Worm (Caenorhabditis elegans) whole organism, young adult: ENCODE results near the gene gpla-1.

Experiments
- C06A6.2 ChIP-seq: fragments of 200-800 bp; sonication (Bioruptor generic); conservative IDR thresholded peaks from 2 replicates; pipeline ENCODE4 v1.3.6; 2022; ENCODE audit warnings: missing genetic modification characterization, missing compliant biosample characterization
- C17E4.6 ChIP-seq: fragments of 200-800 bp; sonication (Bioruptor generic); IDR thresholded peaks from 2 replicates; pipeline ENCODE4 v1.3.6; 2022; ENCODE audit warnings: missing genetic modification reagents, missing genetic modification characterization, missing compliant biosample characterization
- F33H1.4 ChIP-seq: fragments of 200-800 bp; sonication (Bioruptor generic); IDR thresholded peaks from 2 replicates; pipeline ENCODE4 v1.3.6; 2022; ENCODE audit warnings: missing genetic modification reagents, missing genetic modification characterization, missing compliant biosample characterization
- F39B2.1 ChIP-seq: fragments of 200-800 bp; sonication (Bioruptor generic); IDR thresholded peaks from 2 replicates; pipeline ENCODE4 v1.3.6; 2022; ENCODE audit warnings: missing genetic modification reagents, missing genetic modification characterization, missing compliant biosample characterization
- F55B11.4 ChIP-seq: sonication (generic microtip); optimal IDR thresholded peaks from 2 replicates; lab custom pipeline; 2016; ENCODE audit warnings: missing compliant biosample characterization, missing genetic modification characterization, borderline replicate concordance; ENCODE audit not compliant: insufficient read depth
- F57C9.4 ChIP-seq: sonication (generic microtip); optimal IDR thresholded peaks from 2 replicates; lab custom pipeline; 2017; ENCODE audit warnings: mild to moderate bottlenecking, missing genetic modification characterization, missing compliant biosample characterization
- K12H6.12 ChIP-seq: fragments of 200-800 bp; sonication (Bioruptor generic); optimal IDR thresholded peaks from 2 replicates; lab custom pipeline; 2018; ENCODE audit warnings: mild to moderate bottlenecking, missing genetic modification characterization, missing compliant biosample characterization
- T26A5.8 ChIP-seq: sonication (generic microtip); optimal IDR thresholded peaks from 2 replicates; lab custom pipeline; 2016; ENCODE audit warnings: missing genetic modification characterization, missing compliant biosample characterization
- Y79H2A.3 ChIP-seq: fragments of 200-800 bp; sonication (Bioruptor generic); conservative IDR thresholded peaks from 2 replicates; pipeline ENCODE4 v1.3.6; 2022; ENCODE audit warnings: missing genetic modification reagents, missing genetic modification characterization, missing compliant biosample characterization
- Y95B8A.8 ChIP-seq: fragments of 200-800 bp; sonication (Bioruptor generic); IDR thresholded peaks from 2 replicates; pipeline ENCODE4 v1.3.6; 2022; ENCODE audit warnings: missing genetic modification reagents, missing genetic modification characterization, missing compliant biosample characterization
- akir-1 ChIP-seq: fragments of 200-800 bp; sonication (Bioruptor generic); optimal IDR thresholded peaks from 2 replicates; lab custom pipeline; 2018; ENCODE audit warnings: mild to moderate bottlenecking, missing genetic modification characterization, moderate library complexity, missing compliant biosample characterization
- ama-1 ChIP-seq, 3 experiments: fragments of 150-350 bp in 1 of 3; sonication (generic microtip) in 2 of 3; optimal IDR thresholded peaks; 2 replicates each; lab custom pipeline; 2014 to 2018; ENCODE audit warnings: missing biosample characterization in 2 of 3, missing genetic modification characterization in 2 of 3, missing genetic modification reagents in 2 of 3
- aptf-2 ChIP-seq: fragments of 200-800 bp; sonication (Bioruptor generic); conservative IDR thresholded peaks from 2 replicates; pipeline ENCODE4 v1.3.6; 2022; ENCODE audit warnings: missing genetic modification reagents, missing genetic modification characterization, missing compliant biosample characterization
- bed-1 ChIP-seq: fragments of 200-800 bp; sonication (Bioruptor generic); IDR thresholded peaks from 2 replicates; pipeline ENCODE4 v1.3.6; 2022; ENCODE audit warnings: missing genetic modification reagents, missing genetic modification characterization, missing compliant biosample characterization
- cebp-1 ChIP-seq, 2 experiments: fragments of 200-800 bp in 1 of 2; sonication (Bioruptor generic) in 1 of 2; sonication (generic microtip) in 1 of 2; IDR thresholded peaks in 1 of 2; optimal IDR thresholded peaks in 1 of 2; 2 replicates each; pipeline versions ENCODE4 v1.3.6 to Lab custom; 2017 to 2022; ENCODE audit warnings: missing compliant biosample characterization in 2 of 2, missing genetic modification characterization in 2 of 2, mild to moderate bottlenecking in 1 of 2, missing genetic modification reagents in 1 of 2, moderate library complexity in 1 of 2
- ceh-100 ChIP-seq: fragments of 200-800 bp; sonication (Bioruptor generic); IDR thresholded peaks from 2 replicates; pipeline ENCODE4 v1.3.6; 2022; ENCODE audit warnings: missing genetic modification reagents, missing genetic modification characterization, missing compliant biosample characterization
- ceh-91 ChIP-seq: fragments of 200-800 bp; sonication (Bioruptor generic); IDR thresholded peaks from 2 replicates; pipeline ENCODE4 v1.3.6; 2022; ENCODE audit warnings: missing genetic modification reagents, missing genetic modification characterization, missing compliant biosample characterization
- dox-1 ChIP-seq: fragments of 200-800 bp; sonication (Bioruptor generic); IDR thresholded peaks from 2 replicates; pipeline ENCODE4 v1.3.6; 2022; ENCODE audit warnings: missing genetic modification reagents, missing genetic modification characterization, missing compliant biosample characterization
- dpl-1 ChIP-seq: fragments of 150-350 bp; optimal IDR thresholded peaks from 2 replicates; lab custom pipeline; 2014; ENCODE audit warnings: missing biosample characterization, missing genetic modification reagents, missing genetic modification characterization
- efl-1 ChIP-seq: fragments of 150-350 bp; optimal IDR thresholded peaks from 2 replicates; lab custom pipeline; 2014; ENCODE audit warnings: missing biosample characterization, missing genetic modification reagents, missing genetic modification characterization
- ets-4 ChIP-seq: fragments of 200-800 bp; sonication (Bioruptor generic); optimal IDR thresholded peaks from 2 replicates; lab custom pipeline; 2018; ENCODE audit warnings: mild to moderate bottlenecking, missing genetic modification characterization, missing compliant biosample characterization
- fkh-3 ChIP-seq: sonication (generic microtip); optimal IDR thresholded peaks from 2 replicates; lab custom pipeline; 2016; ENCODE audit warnings: mild to moderate bottlenecking, missing genetic modification characterization, missing compliant biosample characterization
- him-1 ChIP-seq: sonication (generic microtip); optimal IDR thresholded peaks from 2 replicates; lab custom pipeline; 2016; ENCODE audit warnings: missing genotype, missing genetic modification reagents, missing genetic modification characterization, missing compliant biosample characterization
- hmg-1.2 ChIP-seq: fragments of 200-800 bp; sonication (Bioruptor generic); IDR thresholded peaks from 2 replicates; pipeline ENCODE4 v1.3.6; 2022; ENCODE audit warnings: missing genetic modification reagents, missing genetic modification characterization, missing compliant biosample characterization
- hrde-1 ChIP-seq: sonication (generic microtip); optimal IDR thresholded peaks from 2 replicates; lab custom pipeline; 2016; ENCODE audit warnings: missing genetic modification characterization, mild to moderate bottlenecking, missing compliant biosample characterization, moderate library complexity, missing genotype, missing genetic modification reagents, borderline replicate concordance
- hsf-1 ChIP-seq: fragments of 200-800 bp; sonication (Bioruptor generic); IDR thresholded peaks from 2 replicates; pipeline ENCODE4 v1.3.6; 2022; ENCODE audit warnings: missing genetic modification reagents, missing genetic modification characterization, missing compliant biosample characterization
- lag-1 ChIP-seq: fragments of 200-800 bp; sonication (Bioruptor generic); IDR thresholded peaks from 2 replicates; pipeline ENCODE4 v1.3.6; 2022; ENCODE audit warnings: missing genetic modification reagents, missing genetic modification characterization, missing compliant biosample characterization
- lsl-1 ChIP-seq: fragments of 200-800 bp; sonication (Bioruptor generic); optimal IDR thresholded peaks from 2 replicates; lab custom pipeline; 2018; ENCODE audit warnings: mild to moderate bottlenecking, missing genetic modification characterization, moderate library complexity, missing compliant biosample characterization
- madf-6 ChIP-seq: fragments of 200-800 bp; sonication (Bioruptor generic); IDR thresholded peaks from 2 replicates; pipeline ENCODE4 v1.3.6; 2022; ENCODE audit warnings: missing genetic modification reagents, missing genetic modification characterization, missing compliant biosample characterization
- mel-28 ChIP-seq: sonication (generic microtip); optimal IDR thresholded peaks from 2 replicates; lab custom pipeline; 2016; ENCODE audit warnings: borderline replicate concordance, mild to moderate bottlenecking, missing genetic modification characterization, missing compliant biosample characterization
- mxl-1 ChIP-seq: sonication (generic microtip); optimal IDR thresholded peaks from 2 replicates; lab custom pipeline; 2016; ENCODE audit warnings: missing genetic modification characterization, missing compliant biosample characterization
- nfyb-1 ChIP-seq: fragments of 200-800 bp; sonication (Bioruptor generic); IDR thresholded peaks from 2 replicates; pipeline ENCODE4 v1.3.6; 2022; ENCODE audit warnings: missing genetic modification reagents, missing genetic modification characterization, missing compliant biosample characterization
- nhr-120 ChIP-seq: fragments of 200-800 bp; sonication (Bioruptor generic); IDR thresholded peaks from 2 replicates; pipeline ENCODE4 v1.3.6; 2022; ENCODE audit warnings: missing genetic modification characterization, missing compliant biosample characterization
- nhr-27 ChIP-seq: fragments of 200-800 bp; sonication (Bioruptor generic); optimal IDR thresholded peaks from 2 replicates; lab custom pipeline; 2018; ENCODE audit warnings: mild to moderate bottlenecking, missing genetic modification characterization, moderate library complexity, missing compliant biosample characterization
- nhr-80 ChIP-seq: sonication (generic microtip); optimal IDR thresholded peaks from 2 replicates; lab custom pipeline; 2016; ENCODE audit warnings: missing genetic modification characterization, missing compliant biosample characterization
- pha-4 ChIP-seq: fragments of 150-350 bp; sonication (generic microtip); optimal IDR thresholded peaks from 2 replicates; lab custom pipeline; 2014; ENCODE audit warnings: missing biosample characterization, missing genetic modification reagents, missing genetic modification characterization
- rpc-1 ChIP-seq, 2 experiments: fragments of 150-350 bp in 1 of 2; sonication (generic microtip) in 1 of 2; optimal IDR thresholded peaks; 2 replicates each; lab custom pipeline; 2014 to 2018; ENCODE audit warnings: missing biosample characterization in 1 of 2, missing genetic modification characterization in 1 of 2, missing genetic modification reagents in 1 of 2, missing genotype in 1 of 2
- snpc-1.3 ChIP-seq: sonication (generic microtip); optimal IDR thresholded peaks from 2 replicates; lab custom pipeline; 2017; ENCODE audit warnings: missing genetic modification characterization, mild to moderate bottlenecking, missing compliant biosample characterization, antibody characterized with exemption, moderate library complexity, missing genotype, missing genetic modification reagents; ENCODE audit not compliant: insufficient read depth
- snpc-4 ChIP-seq, 5 experiments: fragments of 150-350 bp in 1 of 5; sonication (generic microtip) in 4 of 5; optimal IDR thresholded peaks; 2 replicates each; lab custom pipeline; 2014 to 2018; ENCODE audit warnings: missing genetic modification characterization in 5 of 5, missing biosample characterization in 3 of 5, antibody characterized with exemption in 2 of 5, mild to moderate bottlenecking in 2 of 5, missing compliant biosample characterization in 2 of 5, missing genotype in 2 of 5, moderate library complexity in 2 of 5, missing genetic modification reagents in 1 of 5
- sptf-2 ChIP-seq: fragments of 200-800 bp; sonication (Bioruptor generic); optimal IDR thresholded peaks from 2 replicates; lab custom pipeline; 2018; ENCODE audit warnings: mild to moderate bottlenecking, missing genetic modification characterization, missing compliant biosample characterization
- tlf-1 ChIP-seq: fragments of 200-800 bp; sonication (Bioruptor generic); optimal IDR thresholded peaks from 2 replicates; lab custom pipeline; 2018; ENCODE audit warnings: mild to moderate bottlenecking, missing genetic modification characterization, missing compliant biosample characterization
- xnd-1 ChIP-seq: sonication (generic microtip); optimal IDR thresholded peaks from 2 replicates; lab custom pipeline; 2016; ENCODE audit warnings: missing genotype, missing genetic modification reagents, missing genetic modification characterization, missing compliant biosample characterization
- ztf-18 ChIP-seq: sonication (generic microtip); optimal IDR thresholded peaks from 2 replicates; lab custom pipeline; 2016; ENCODE audit warnings: missing genotype, mild to moderate bottlenecking, missing genetic modification characterization, missing compliant biosample characterization
- ztf-25 ChIP-seq: fragments of 200-800 bp; sonication (Bioruptor generic); IDR thresholded peaks from 2 replicates; pipeline ENCODE4 v1.3.6; 2022; ENCODE audit warnings: missing genetic modification reagents, missing genetic modification characterization, missing compliant biosample characterization
- ztf-28 ChIP-seq: fragments of 200-800 bp; sonication (Bioruptor generic); IDR thresholded peaks from 2 replicates; pipeline ENCODE4 v1.3.6; 2022; ENCODE audit warnings: missing genetic modification reagents, missing genetic modification characterization, missing compliant biosample characterization
- ztf-3 ChIP-seq: fragments of 200-800 bp; sonication (Bioruptor generic); optimal IDR thresholded peaks from 2 replicates; lab custom pipeline; 2018; ENCODE audit warnings: mild to moderate bottlenecking, missing genetic modification characterization, missing compliant biosample characterization
- ztf-6 ChIP-seq: fragments of 200-800 bp; sonication (Bioruptor generic); IDR thresholded peaks from 2 replicates; pipeline ENCODE4 v1.3.6; 2022; ENCODE audit warnings: missing genetic modification reagents, missing genetic modification characterization, missing compliant biosample characterization

Gene gpla-1

DNA sequence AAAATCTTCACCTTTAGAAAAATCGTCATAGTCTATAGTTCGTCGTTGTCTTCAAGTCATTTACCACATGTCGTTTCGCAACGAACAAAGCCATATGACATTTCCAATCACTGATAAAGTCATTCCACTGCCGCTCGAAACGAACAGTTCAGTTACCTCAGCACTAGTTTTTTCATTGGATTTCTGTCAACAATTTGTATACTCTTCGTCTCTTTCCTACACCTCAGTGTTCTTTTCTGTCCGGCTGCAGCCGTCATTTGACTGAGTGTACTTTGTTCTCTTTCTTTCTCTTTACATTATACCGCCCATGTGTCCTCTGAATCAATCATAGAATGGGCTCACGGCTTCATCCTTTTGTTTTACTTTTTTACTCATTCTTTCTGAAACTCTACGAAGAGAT is 16.4 kb downstream of the gpla-1 start (continued):
- TF ChIP-seq fkh-3 = no peak
- no peak for TF ChIP-seq F33H1.4 (GFP tag; lab: Robert Waterston, UW)
- TF ChIP-seq ets-4 (GFP tag; lab: Kevin White, UChicago) = no peak
- no peak for TF ChIP-seq akir-1 (GFP tag; lab: Kevin White, UChicago)
- TF ChIP-seq ztf-3 (GFP tag; lab: Kevin White, UChicago) = no peak
- TF ChIP-seq C17E4.6 (GFP tag; lab: Robert Waterston, UW) = no peak
- no peak for TF ChIP-seq rpc-1 (optimal IDR thresholded peaks at IDR 0.05; lab: Kevin White, UChicago)
- TF ChIP-seq rpc-1 (tag; optimal IDR thresholded peaks at IDR 0.05; lab: Kevin White, UChicago) = no peak
- TF ChIP-seq Y79H2A.3 (GFP tag; lab: Robert Waterston, UW) = no peak
- TF ChIP-seq xnd-1 = no peak
- no peak for TF ChIP-seq ztf-25 (GFP tag; lab: Robert Waterston, UW)
- no peak for TF ChIP-seq Y95B8A.8 (GFP tag; lab: Robert Waterston, UW)
- no peak for TF ChIP-seq madf-6 (GFP tag; lab: Robert Waterston, UW)
- no peak for TF ChIP-seq tlf-1 (GFP tag; lab: Kevin White, UChicago)
- TF ChIP-seq T26A5.8 (tag; lab: Kevin White, UChicago) = no peak
- no peak for TF ChIP-seq hsf-1
- no peak for TF ChIP-seq ztf-28 (GFP tag; lab: Robert Waterston, UW)
- no peak for TF ChIP-seq dox-1 (GFP tag; lab: Robert Waterston, UW)
- TF ChIP-seq dpl-1 (GFP tag; lab: Kevin White, UChicago) = no peak
- no peak for TF ChIP-seq mel-28 (tag; lab: Kevin White, UChicago)
- no peak for TF ChIP-seq lsl-1 (GFP tag; lab: Kevin White, UChicago)
- TF ChIP-seq ztf-6 = no peak
- no peak for TF ChIP-seq efl-1 (GFP tag; lab: Kevin White, UChicago)
- no peak for TF ChIP-seq bed-1 (GFP tag; lab: Robert Waterston, UW)
- TF ChIP-seq mxl-1 = no peak
- no peak for TF ChIP-seq sptf-2 (GFP tag; lab: Kevin White, UChicago)
- no peak for TF ChIP-seq aptf-2
- TF ChIP-seq cebp-1 (GFP tag; IDR thresholded peaks at IDR 0.05; lab: Robert Waterston, UW) = peak; percentile 76; the same call in 1 of the 2 replicates
- TF ChIP-seq cebp-1 (tag; optimal IDR thresholded peaks at IDR 0.05; lab: Kevin White, UChicago) = peak; percentile 86
- TF ChIP-seq ceh-100 (GFP tag; lab: Robert Waterston, UW) = no peak
- TF ChIP-seq nhr-120 (GFP tag; lab: Robert Waterston, UW) = no peak
- no peak for TF ChIP-seq ztf-18 (tag; lab: Kevin White, UChicago)
- TF ChIP-seq ceh-91 (GFP tag; lab: Robert Waterston, UW) = no peak
- no peak for TF ChIP-seq nfyb-1 (GFP tag; lab: Robert Waterston, UW)
- no peak for TF ChIP-seq ama-1 (optimal IDR thresholded peaks at IDR 0.05; lab: Kevin White, UChicago)
- no peak for TF ChIP-seq ama-1 (GFP tag; optimal IDR thresholded peaks at IDR 0.05; lab: Kevin White, UChicago)
- no peak for TF ChIP-seq hmg-1.2
- TF ChIP-seq him-1 = no peak
- TF ChIP-seq nhr-27 (tag; lab: Kevin White, UChicago) = no peak
- peak; percentile 56 for TF ChIP-seq K12H6.12 (tag; lab: Kevin White, UChicago)
- TF ChIP-seq nhr-80 = peak; percentile 82
- TF ChIP-seq snpc-1.3 = no peak
- no peak for TF ChIP-seq F57C9.4 (tag; lab: Kevin White, UChicago)
- no peak for TF ChIP-seq F55B11.4
- no peak for TF ChIP-seq hrde-1 (tag; lab: Kevin White, UChicago)
- no peak for TF ChIP-seq lag-1 (GFP tag; lab: Robert Waterston, UW)
- no peak for TF ChIP-seq snpc-4 (GFP tag; optimal IDR thresholded peaks at IDR 0.05; lab: Kevin White, UChicago)
- peak in 2 of 4 experiments; percentile 27 to 43 for TF ChIP-seq snpc-4 (tag; optimal IDR thresholded peaks at IDR 0.05; lab: Kevin White, UChicago)
- TF ChIP-seq F39B2.1 = no peak
- no peak for TF ChIP-seq C06A6.2 (GFP tag; lab: Robert Waterston, UW)
- no peak for TF ChIP-seq pha-4 (tag; lab: Kevin White, UChicago)
